Worm (Caenorhabditis elegans) whole organism, L4/young adult: ENCODE measurements around the gene srx-50.

ENCODE experiments used
- W03F9.2 ChIP-seq: fragments of 150-350 bp; optimal IDR thresholded peaks from 2 replicates; lab custom pipeline; 2014; ENCODE audit warnings: missing biosample characterization, missing genetic modification characterization
- dao-5 ChIP-seq: sonication (generic microtip); optimal IDR thresholded peaks from 2 replicates; lab custom pipeline; 2016; ENCODE audit warnings: missing genotype, missing genetic modification characterization, moderate library complexity, missing compliant biosample characterization
- him-1 ChIP-seq: sonication (generic microtip); optimal IDR thresholded peaks from 2 replicates; lab custom pipeline; 2016; ENCODE audit warnings: missing genotype, missing genetic modification reagents, missing genetic modification characterization, missing compliant biosample characterization

ce11 chrIV:7022227-7022626, 35.5 kb upstream of the srx-50 start:
- no peak for TF ChIP-seq W03F9.2 (tag; lab: Kevin White, UChicago)
- no peak for TF ChIP-seq dao-5 (tag; lab: Kevin White, UChicago)
- no peak for TF ChIP-seq him-1 (tag; lab: Kevin White, UChicago)
